Fruit fly (Drosophila melanogaster) whole organism, embryonic: ENCODE measurements around the gene Veneno.

Experiments
- Adf1 ChIP-seq: fragments of 200-800 bp; sonication (Bioruptor generic); IDR thresholded peaks from 2 replicates; pipeline ENCODE4 v1.3.6; 2022; ENCODE audit warnings: missing biosample characterization, missing genetic modification characterization
- CG10462 ChIP-seq: fragments of 200-800 bp; sonication (Bioruptor generic); optimal IDR thresholded peaks from 2 replicates; lab custom pipeline; 2016; ENCODE audit warnings: missing biosample characterization, missing genetic modification characterization
- CG11093 ChIP-seq: fragments of 200-800 bp; sonication (Bioruptor generic); IDR thresholded peaks from 3 replicates; pipeline ENCODE4 v1.3.6; 2022; ENCODE audit warnings: missing biosample characterization, missing genetic modification characterization
- CG12104 ChIP-seq: fragments of 200-800 bp; sonication (Bioruptor generic); optimal IDR thresholded peaks from 3 replicates; lab custom pipeline; 2016; ENCODE audit warnings: missing biosample characterization, missing genetic modification characterization
- CG14014 ChIP-seq: fragments of 200-800 bp; sonication (Bioruptor generic); IDR thresholded peaks from 2 replicates; pipeline ENCODE4 v1.3.6; 2022; ENCODE audit warnings: missing biosample characterization, missing genetic modification characterization
- CG16863 ChIP-seq: fragments of 200-800 bp; sonication (Bioruptor generic); optimal IDR thresholded peaks from 3 replicates; lab custom pipeline; 2016; ENCODE audit warnings: missing biosample characterization, missing genetic modification characterization
- CG1792 ChIP-seq: fragments of 200-800 bp; sonication (Bioruptor generic); optimal IDR thresholded peaks from 2 replicates; lab custom pipeline; 2016; ENCODE audit warnings: missing biosample characterization, missing genetic modification characterization
- CG18011 ChIP-seq: fragments of 200-800 bp; sonication (Bioruptor generic); optimal IDR thresholded peaks from 2 replicates; lab custom pipeline; 2017; ENCODE audit warnings: missing biosample characterization, missing genetic modification characterization, mild to moderate bottlenecking, moderate library complexity, missing genotype
- CG2129 ChIP-seq: fragments of 200-800 bp; sonication (Bioruptor generic); IDR thresholded peaks from 2 replicates; pipeline ENCODE4 v1.3.6; 2022; ENCODE audit warnings: missing biosample characterization, missing genetic modification characterization; ENCODE audit not compliant: partially characterized antibody
- CG2199 ChIP-seq: fragments of 200-800 bp; sonication (Bioruptor generic); IDR thresholded peaks from 3 replicates; pipeline ENCODE4 v1.3.6; 2022; ENCODE audit warnings: missing biosample characterization, missing genetic modification characterization
- CG2678 ChIP-seq: fragments of 200-800 bp; sonication (Bioruptor generic); optimal IDR thresholded peaks from 3 replicates; lab custom pipeline; 2019; ENCODE audit warnings: missing biosample characterization, mild to moderate bottlenecking, missing genetic modification characterization, moderate library complexity
- CG30403 ChIP-seq: fragments of 200-800 bp; sonication (Bioruptor generic); optimal IDR thresholded peaks from 3 replicates; lab custom pipeline; 2016; ENCODE audit warnings: missing biosample characterization, missing genetic modification characterization
- CG3065 ChIP-seq: fragments of 200-800 bp; sonication (Bioruptor generic); optimal IDR thresholded peaks from 2 replicates; lab custom pipeline; 2016; ENCODE audit warnings: missing biosample characterization, missing genetic modification characterization
- CG31224 ChIP-seq: fragments of 200-800 bp; sonication (Bioruptor generic); IDR thresholded peaks from 2 replicates; pipeline ENCODE4 v1.3.6; 2022; ENCODE audit warnings: missing biosample characterization, missing genetic modification characterization
- CG3726 ChIP-seq: fragments of 200-800 bp; sonication (Bioruptor generic); IDR thresholded peaks from 3 replicates; pipeline ENCODE4, ENCODE4 v1.3.6; 2022; ENCODE audit warnings: missing biosample characterization, missing genetic modification characterization
- CG4404 ChIP-seq: fragments of 200-800 bp; sonication (Bioruptor generic); IDR thresholded peaks from 2 replicates; pipeline ENCODE4 v1.3.6; 2022; ENCODE audit warnings: missing biosample characterization, missing genetic modification characterization
- CG4707 ChIP-seq: fragments of 200-800 bp; sonication (Bioruptor generic); optimal IDR thresholded peaks from 2 replicates; lab custom pipeline; 2018; ENCODE audit warnings: missing biosample characterization, mild to moderate bottlenecking, missing genetic modification characterization, moderate library complexity
- CG8290 ChIP-seq, 3 experiments: fragments of 200-800 bp; sonication (Bioruptor generic); optimal IDR thresholded peaks; 2 replicates each; lab custom pipeline; 2016 to 2019; ENCODE audit warnings: missing biosample characterization in 3 of 3, missing genetic modification characterization in 3 of 3, mild to moderate bottlenecking in 2 of 3, moderate library complexity in 1 of 3
- D ChIP-seq, 2 experiments: fragments of 200-800 bp in 1 of 2; fragments of >200 bp in 1 of 2; sonication (Bioruptor generic) in 1 of 2; optimal IDR thresholded peaks; 2 replicates in 1 of 2; 3 replicates in 1 of 2; lab custom pipeline; 2017; ENCODE audit warnings: mild to moderate bottlenecking in 1 of 2, missing biosample characterization in 1 of 2, missing genetic modification characterization in 1 of 2, missing genetic modification reagents in 1 of 2
- E2f2 ChIP-seq: fragments of 200-800 bp; sonication (Bioruptor generic); IDR thresholded peaks from 2 replicates; pipeline ENCODE4 v1.3.6; 2022; ENCODE audit warnings: missing biosample characterization, missing genetic modification characterization
- Ets97D ChIP-seq: fragments of 200-800 bp; sonication (Bioruptor generic); optimal IDR thresholded peaks from 3 replicates; lab custom pipeline; 2016; ENCODE audit warnings: missing biosample characterization, missing genetic modification characterization
- Fer3 ChIP-seq: fragments of 200-800 bp; sonication (Bioruptor generic); optimal IDR thresholded peaks from 2 replicates; lab custom pipeline; 2018; ENCODE audit warnings: missing biosample characterization, mild to moderate bottlenecking, missing genetic modification characterization, moderate library complexity
- HHEX ChIP-seq: fragments of 200-800 bp; sonication (Bioruptor generic); optimal IDR thresholded peaks from 3 replicates; lab custom pipeline; 2017; ENCODE audit warnings: missing biosample characterization, mild to moderate bottlenecking, missing genetic modification characterization, missing genetic modification reagents
- Hmx ChIP-seq: fragments of 200-800 bp; sonication (Bioruptor generic); optimal IDR thresholded peaks from 2 replicates; lab custom pipeline; 2016; ENCODE audit warnings: missing biosample characterization, missing genetic modification characterization
- Hsf ChIP-seq: fragments of 200-800 bp; sonication (Bioruptor generic); optimal IDR thresholded peaks from 3 replicates; lab custom pipeline; 2016; ENCODE audit warnings: missing biosample characterization, missing genetic modification characterization
- MTF-1 ChIP-seq: fragments of 200-800 bp; sonication (Bioruptor generic); optimal IDR thresholded peaks from 2 replicates; lab custom pipeline; 2018; ENCODE audit warnings: missing biosample characterization, mild to moderate bottlenecking, missing genetic modification characterization, borderline replicate concordance
- Neu2 ChIP-seq: fragments of 200-800 bp; sonication (Bioruptor generic); optimal IDR thresholded peaks from 3 replicates; lab custom pipeline; 2016; ENCODE audit warnings: missing biosample characterization, missing genetic modification characterization, borderline replicate concordance
- Sox100B ChIP-seq: fragments of 200-800 bp; sonication (Bioruptor generic); optimal IDR thresholded peaks from 3 replicates; lab custom pipeline; 2018; ENCODE audit warnings: missing biosample characterization, mild to moderate bottlenecking, missing genetic modification characterization
- Stat92E ChIP-seq, 3 experiments: fragments of >200 bp in 2 of 3; fragments of 200-800 bp in 1 of 3; sonication (Bioruptor generic) in 1 of 3; optimal IDR thresholded peaks; 2 replicates each; lab custom pipeline; 2017 to 2019; ENCODE audit warnings: missing biosample characterization in 3 of 3, missing genetic modification characterization in 3 of 3, mild to moderate bottlenecking in 1 of 3, moderate library complexity in 1 of 3
- Taf1 ChIP-seq: fragments of 200-800 bp; sonication (Bioruptor generic); IDR thresholded peaks from 2 replicates; pipeline ENCODE4 v1.3.6; 2022; ENCODE audit warnings: missing biosample characterization, missing genetic modification characterization
- ab ChIP-seq: fragments of 200-800 bp; sonication (Bioruptor generic); optimal IDR thresholded peaks from 2 replicates; lab custom pipeline; 2016; ENCODE audit warnings: missing biosample characterization, missing genetic modification characterization
- az2 ChIP-seq: fragments of 200-800 bp; sonication (Bioruptor generic); optimal IDR thresholded peaks from 3 replicates; lab custom pipeline; 2016; ENCODE audit warnings: missing biosample characterization, missing genetic modification characterization
- bbx ChIP-seq: fragments of 200-800 bp; sonication (Bioruptor generic); IDR thresholded peaks from 2 replicates; pipeline ENCODE4 v1.3.6; 2022; ENCODE audit warnings: missing biosample characterization, missing genetic modification characterization; ENCODE audit not compliant: partially characterized antibody
- br ChIP-seq: fragments of >200 bp; optimal IDR thresholded peaks from 2 replicates; lab custom pipeline; 2017
- crol ChIP-seq: fragments of 200-800 bp; sonication (Bioruptor generic); IDR thresholded peaks from 2 replicates; pipeline ENCODE4 v1.3.6; 2022; ENCODE audit warnings: missing biosample characterization, missing genetic modification characterization
- ewg ChIP-seq: fragments of 200-800 bp; sonication (Bioruptor generic); optimal IDR thresholded peaks from 3 replicates; lab custom pipeline; 2017; ENCODE audit warnings: mild to moderate bottlenecking, missing biosample characterization, missing genetic modification reagents, missing genetic modification characterization
- fd64A ChIP-seq: fragments of 200-800 bp; sonication (Bioruptor generic); optimal IDR thresholded peaks from 3 replicates; lab custom pipeline; 2018; ENCODE audit warnings: missing biosample characterization, mild to moderate bottlenecking, missing genetic modification characterization
- gcm ChIP-seq: fragments of 200-800 bp; sonication (Bioruptor generic); optimal IDR thresholded peaks from 2 replicates; lab custom pipeline; 2019; ENCODE audit warnings: missing biosample characterization, mild to moderate bottlenecking, missing genetic modification characterization, moderate library complexity
- gcm2 ChIP-seq: fragments of 200-800 bp; sonication (Bioruptor generic); optimal IDR thresholded peaks from 2 replicates; lab custom pipeline; 2016; ENCODE audit warnings: missing biosample characterization, missing genetic modification characterization
- ind ChIP-seq: fragments of 200-800 bp; sonication (Bioruptor generic); optimal IDR thresholded peaks from 3 replicates; lab custom pipeline; 2016; ENCODE audit warnings: missing biosample characterization, missing genetic modification characterization
- nau ChIP-seq: fragments of 200-800 bp; sonication (Bioruptor generic); optimal IDR thresholded peaks from 3 replicates; lab custom pipeline; 2017; ENCODE audit warnings: missing biosample characterization, mild to moderate bottlenecking, missing genetic modification characterization, missing genetic modification reagents
- psq ChIP-seq: fragments of 200-800 bp; sonication (Bioruptor generic); optimal IDR thresholded peaks from 2 replicates; lab custom pipeline; 2017; ENCODE audit warnings: missing biosample characterization, missing genetic modification characterization
- run ChIP-seq: fragments of 200-800 bp; sonication (Bioruptor generic); optimal IDR thresholded peaks from 3 replicates; lab custom pipeline; 2018; ENCODE audit warnings: missing biosample characterization, mild to moderate bottlenecking, missing genetic modification characterization
- scrt ChIP-seq: fragments of 200-800 bp; sonication (Bioruptor generic); optimal IDR thresholded peaks from 2 replicates; lab custom pipeline; 2018; ENCODE audit warnings: missing biosample characterization, mild to moderate bottlenecking, missing genetic modification characterization, moderate library complexity
- shn ChIP-seq: fragments of 200-800 bp; sonication (Bioruptor generic); optimal IDR thresholded peaks from 3 replicates; lab custom pipeline; 2016; ENCODE audit warnings: missing biosample characterization, missing genetic modification characterization
- so ChIP-seq: fragments of 200-800 bp; sonication (Bioruptor generic); IDR thresholded peaks from 3 replicates; pipeline ENCODE4 v1.3.6; 2022; ENCODE audit warnings: missing biosample characterization, missing genetic modification characterization
- stwl ChIP-seq: fragments of 200-800 bp; sonication (Bioruptor generic); optimal IDR thresholded peaks from 3 replicates; lab custom pipeline; 2018; ENCODE audit warnings: missing biosample characterization, mild to moderate bottlenecking, missing genetic modification characterization, moderate library complexity
- twi ChIP-seq: fragments of 200-800 bp; optimal IDR thresholded peaks from 2 replicates; lab custom pipeline; 2019; ENCODE audit warnings: missing biosample characterization, mild to moderate bottlenecking, missing genetic modification characterization, moderate library complexity
- unpg ChIP-seq: fragments of 200-800 bp; sonication (Bioruptor generic); optimal IDR thresholded peaks from 3 replicates; lab custom pipeline; 2018; ENCODE audit warnings: missing biosample characterization, mild to moderate bottlenecking, missing genetic modification characterization, moderate library complexity
- zf30C ChIP-seq: fragments of 200-800 bp; sonication (Bioruptor generic); optimal IDR thresholded peaks from 3 replicates; lab custom pipeline; 2018; ENCODE audit warnings: missing biosample characterization, mild to moderate bottlenecking, missing genetic modification characterization

The Veneno gene

DNA sequence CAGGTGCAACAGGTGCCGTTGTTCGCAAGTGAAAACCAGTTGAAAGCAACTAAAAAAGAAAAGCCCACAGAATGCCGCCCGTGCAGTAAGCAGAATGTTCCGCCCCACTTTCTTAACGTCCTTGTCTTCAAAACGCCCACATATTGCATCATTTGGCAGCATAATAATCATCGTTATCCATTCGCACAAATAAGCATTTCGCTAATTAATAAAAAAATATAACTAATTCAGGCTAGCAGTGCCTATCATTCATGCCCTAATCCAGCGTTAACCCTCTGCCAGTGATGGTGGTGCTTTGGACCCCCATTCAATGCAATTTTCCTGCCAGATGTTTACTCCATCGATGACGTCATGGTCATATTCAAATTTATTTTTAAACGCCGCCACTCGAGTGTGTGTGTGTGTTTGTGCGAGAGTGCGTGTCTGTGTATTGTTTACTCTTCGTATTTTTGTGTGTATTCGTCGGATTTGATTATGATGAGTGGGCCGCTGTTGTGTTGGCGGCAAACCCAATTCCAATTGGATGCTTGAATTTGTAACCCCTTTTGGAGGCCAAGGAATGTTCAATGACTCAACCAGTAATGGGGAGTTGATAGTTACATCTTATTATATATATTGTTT is 4.9 kb downstream of the Veneno start (continued):
- no peak for TF ChIP-seq az2 (GFP tag; lab: Kevin White, UChicago)
- no peak for TF ChIP-seq ind (GFP tag; lab: Kevin White, UChicago)
- TF ChIP-seq CG2129 (GFP tag; lab: Robert Waterston, UW) = no peak
- no peak for TF ChIP-seq run (tag; lab: Kevin White, UChicago)
- no peak for TF ChIP-seq zf30C (GFP tag; lab: Kevin White, UChicago)
- TF ChIP-seq ewg (GFP tag; lab: Kevin White, UChicago) = no peak
- no peak for TF ChIP-seq CG18011 (GFP tag; lab: Kevin White, UChicago)
- no peak for TF ChIP-seq bbx
- TF ChIP-seq Sox100B (GFP tag; lab: Kevin White, UChicago) = no peak
- TF ChIP-seq CG4707 (GFP tag; lab: Kevin White, UChicago) = no peak
- peak; percentile 64 for TF ChIP-seq gcm
- no peak for TF ChIP-seq Hmx (GFP tag; lab: Kevin White, UChicago)
- TF ChIP-seq CG3065 (GFP tag; lab: Kevin White, UChicago) = no peak
- no peak for TF ChIP-seq psq
- TF ChIP-seq CG30403 (GFP tag; lab: Kevin White, UChicago) = no peak
- TF ChIP-seq gcm2 (GFP tag; lab: Kevin White, UChicago) = no peak
- TF ChIP-seq br = no peak
- no peak for TF ChIP-seq CG16863 (GFP tag; lab: Kevin White, UChicago)
- TF ChIP-seq E2f2 (GFP tag; lab: Robert Waterston, UW) = peak; percentile 37; the same call in 1 of the 2 replicates
- no peak for TF ChIP-seq CG14014 (GFP tag; lab: Robert Waterston, UW)
- TF ChIP-seq CG8290 (GFP tag; optimal IDR thresholded peaks at IDR 0.05; lab: Kevin White, UChicago) = no peak
- TF ChIP-seq CG8290 (tag; optimal IDR thresholded peaks at IDR 0.05; lab: Kevin White, UChicago) = peak in 1 of 2 experiments; percentile 51
- TF ChIP-seq twi = peak; percentile 72
- TF ChIP-seq Taf1 (GFP tag; lab: Robert Waterston, UW) = no peak
- peak; percentile 41 for TF ChIP-seq fd64A (GFP tag; lab: Kevin White, UChicago)
- no peak for TF ChIP-seq CG12104 (GFP tag; lab: Kevin White, UChicago)
- no peak for TF ChIP-seq stwl (tag; lab: Kevin White, UChicago)
- TF ChIP-seq unpg (GFP tag; lab: Kevin White, UChicago) = no peak
- TF ChIP-seq CG2678 (tag; lab: Kevin White, UChicago) = no peak
- TF ChIP-seq CG31224 (GFP tag; lab: Robert Waterston, UW) = no peak
- no peak for TF ChIP-seq Neu2 (GFP tag; lab: Kevin White, UChicago)
- no peak for TF ChIP-seq Hsf (GFP tag; lab: Kevin White, UChicago)
- TF ChIP-seq Fer3 (tag; lab: Kevin White, UChicago) = no peak
- TF ChIP-seq ab = no peak
- no peak for TF ChIP-seq CG11093 (GFP tag; lab: Robert Waterston, UW)
- TF ChIP-seq CG3726 (GFP tag; lab: Robert Waterston, UW) = no peak
- TF ChIP-seq CG4404 (GFP tag; lab: Robert Waterston, UW) = no peak
- TF ChIP-seq scrt (GFP tag; lab: Kevin White, UChicago) = peak; percentile 29
- peak in 1 of 3 experiments; percentile 56 for TF ChIP-seq Stat92E (GFP tag; optimal IDR thresholded peaks at IDR 0.05; lab: Kevin White, UChicago)
- no peak for TF ChIP-seq D (optimal IDR thresholded peaks at IDR 0.05; lab: Kevin White, UChicago)
- no peak for TF ChIP-seq D (GFP tag; optimal IDR thresholded peaks at IDR 0.05; lab: Kevin White, UChicago)
- no peak for TF ChIP-seq shn (GFP tag; lab: Kevin White, UChicago)
- no peak for TF ChIP-seq so (GFP tag; lab: Robert Waterston, UW)
- TF ChIP-seq CG10462 (GFP tag; lab: Kevin White, UChicago) = no peak
- TF ChIP-seq Ets97D (GFP tag; lab: Kevin White, UChicago) = no peak
- TF ChIP-seq Adf1 = no peak
- TF ChIP-seq CG1792 = no peak
- no peak for TF ChIP-seq MTF-1 (GFP tag; lab: Kevin White, UChicago)
- no peak for TF ChIP-seq nau (GFP tag; lab: Kevin White, UChicago)
- TF ChIP-seq CG2199 (GFP tag; lab: Robert Waterston, UW) = 0 out of 3 replicates have a peak, but pooled peaks have one; percentile 9
- TF ChIP-seq HHEX (GFP tag; lab: Kevin White, UChicago) = no peak
- TF ChIP-seq crol (GFP tag; lab: Robert Waterston, UW) = no peak
